Worm (Caenorhabditis elegans): Measurements from ENCODE around the gene C33B4.4.

The C33B4.4 gene

ce11 chrII:11392390-11392789, 9.1 kb upstream of the C33B4.4 start:
- TF ChIP-seq sem-2 (GFP tag; optimal IDR thresholded peaks at IDR 0.05): no peak
- TF ChIP-seq drap-1 (GFP tag; optimal IDR thresholded peaks at IDR 0.05): no peak
- no peak for TF ChIP-seq lin-13 (tag; optimal IDR thresholded peaks at IDR 0.05)
- TF ChIP-seq tbx-8 (GFP tag; optimal IDR thresholded peaks at IDR 0.05): no peak
- TF ChIP-seq ces-1 (GFP tag; optimal IDR thresholded peaks at IDR 0.05): no peak
- no peak for TF ChIP-seq lin-32 (GFP tag; optimal IDR thresholded peaks at IDR 0.05)
- TF ChIP-seq M03D4.4 (tag; optimal IDR thresholded peaks at IDR 0.05): no peak
- TF ChIP-seq nhr-28 (tag; optimal IDR thresholded peaks at IDR 0.05): no peak
- TF ChIP-seq zip-8 (tag; optimal IDR thresholded peaks at IDR 0.05): no peak
- no peak for TF ChIP-seq pha-4 (tag; optimal IDR thresholded peaks at IDR 0.05)
- TF ChIP-seq snpc-4 (tag; optimal IDR thresholded peaks at IDR 0.05): no peak

ce11 chrII:11390865-11391264, 7.6 kb upstream of the C33B4.4 start, which contains the start of gene shn-1:
Gene shn-1, minus strand, starts transcription at chrII:11390965.
- TF ChIP-seq sem-2 (GFP tag; optimal IDR thresholded peaks at IDR 0.05): no peak
- TF ChIP-seq lin-32 (GFP tag; optimal IDR thresholded peaks at IDR 0.05): no peak
- TF ChIP-seq ztf-11 (tag; optimal IDR thresholded peaks at IDR 0.05): no peak
- TF ChIP-seq mab-5 (tag; optimal IDR thresholded peaks at IDR 0.05): no peak
- TF ChIP-seq ham-2 (GFP tag; optimal IDR thresholded peaks at IDR 0.05): no peak
- no peak for TF ChIP-seq cnd-1 (tag; optimal IDR thresholded peaks at IDR 0.05)
- TF ChIP-seq mls-2 (tag; optimal IDR thresholded peaks at IDR 0.05): no peak
- TF ChIP-seq pha-4 (tag; optimal IDR thresholded peaks at IDR 0.05): no peak
- TF ChIP-seq nhr-12 (tag; optimal IDR thresholded peaks at IDR 0.05): no peak
- no peak for TF ChIP-seq nhr-2 (tag; optimal IDR thresholded peaks at IDR 0.05)
- TF ChIP-seq ceh-83 (GFP tag; optimal IDR thresholded peaks at IDR 0.05): no peak
- TF ChIP-seq lsy-2 (tag; optimal IDR thresholded peaks at IDR 0.05): no peak
- no peak for TF ChIP-seq M03D4.4 (tag; optimal IDR thresholded peaks at IDR 0.05)
- no peak for TF ChIP-seq tbx-8 (GFP tag; optimal IDR thresholded peaks at IDR 0.05)
- no peak for TF ChIP-seq flh-1 (GFP tag; optimal IDR thresholded peaks at IDR 0.05)
- TF ChIP-seq unc-62 (GFP tag; optimal IDR thresholded peaks at IDR 0.05): no peak
- no peak for TF ChIP-seq blmp-1 (tag; optimal IDR thresholded peaks at IDR 0.05)
- no peak for TF ChIP-seq zip-8 (tag; optimal IDR thresholded peaks at IDR 0.05)
- TF ChIP-seq ceh-43 (GFP tag; optimal IDR thresholded peaks at IDR 0.05): no peak

- TF ChIP-seq nhr-237 (tag; optimal IDR thresholded peaks at IDR 0.05): no peak
Measured at ce11 chrII:11386950-11387349, 3.7 kb upstream of the C33B4.4 start.

- TF ChIP-seq lin-13 (tag; optimal IDR thresholded peaks at IDR 0.05) (no peak), snpc-4 (tag; optimal IDR thresholded peaks at IDR 0.05) (no peak), bed-3 (GFP tag; optimal IDR thresholded peaks at IDR 0.05) (no peak), nhr-28 (tag; optimal IDR thresholded peaks at IDR 0.05) (no peak), unc-39 (tag; optimal IDR thresholded peaks at IDR 0.05) (no peak), unc-120 (tag; optimal IDR thresholded peaks at IDR 0.05; ENCODE audit: poor library complexity, severe bottlenecking) (no peak), nhr-2 (tag; optimal IDR thresholded peaks at IDR 0.05) (no peak), hlh-1 (tag; optimal IDR thresholded peaks at IDR 0.05) (no peak), ztf-11 (tag; optimal IDR thresholded peaks at IDR 0.05) (no peak), sptf-1 (tag; optimal IDR thresholded peaks at IDR 0.05) (no peak), ceh-39 (tag; optimal IDR thresholded peaks at IDR 0.05) (no peak), sem-2 (GFP tag; optimal IDR thresholded peaks at IDR 0.05) (no peak), drap-1 (GFP tag; optimal IDR thresholded peaks at IDR 0.05) (no peak), tbx-8 (GFP tag; optimal IDR thresholded peaks at IDR 0.05) (no peak), ceh-43 (GFP tag; optimal IDR thresholded peaks at IDR 0.05) (no peak), mab-5 (tag; optimal IDR thresholded peaks at IDR 0.05) (no peak), zip-8 (tag; optimal IDR thresholded peaks at IDR 0.05) (no peak)
Measured at ce11 chrII:11384099-11384498, 857 bp upstream of the C33B4.4 start.

ce11 chrII:11377700-11378099, 5.5 kb downstream of the C33B4.4 start:
- TF ChIP-seq nhr-76 (tag; optimal IDR thresholded peaks at IDR 0.05) (no peak), mep-1 (tag; optimal IDR thresholded peaks at IDR 0.05) (no peak)

Data from whole organism, mixed stage, embryonic.